Worm (Caenorhabditis elegans) whole organism, L1 larva: ENCODE results near the gene E01G4.6.

ENCODE experiments used
- F16B12.6 ChIP-seq: fragments of 150-350 bp; optimal IDR thresholded peaks from 2 replicates; lab custom pipeline; 2014; ENCODE audit warnings: missing biosample characterization, missing genetic modification characterization
- ceh-82 ChIP-seq, 3 experiments: fragments of 150-350 bp in 1 of 3; sonication (generic microtip) in 2 of 3; optimal IDR thresholded peaks; 2 replicates each; lab custom pipeline; 2014 to 2017; ENCODE audit warnings: missing biosample characterization in 3 of 3, missing genetic modification characterization in 3 of 3
- dpl-1 ChIP-seq, 3 experiments: fragments of 150-350 bp in 2 of 3; sonication (generic microtip) in 1 of 3; optimal IDR thresholded peaks; 2 replicates each; lab custom pipeline; 2014 to 2017; ENCODE audit warnings: missing biosample characterization in 3 of 3, missing genetic modification characterization in 3 of 3, missing genetic modification reagents in 3 of 3
- dsc-1 ChIP-seq: sonication (generic microtip); optimal IDR thresholded peaks from 2 replicates; lab custom pipeline; 2016; ENCODE audit warnings: mild to moderate bottlenecking, missing genetic modification characterization, missing compliant biosample characterization
- fkh-10 ChIP-seq: sonication (generic microtip); optimal IDR thresholded peaks from 2 replicates; lab custom pipeline; 2017; ENCODE audit warnings: missing biosample characterization, missing genetic modification reagents, missing genetic modification characterization
- lsy-2 ChIP-seq, 2 experiments: fragments of 150-350 bp; optimal IDR thresholded peaks; 2 replicates each; lab custom pipeline; 2014; ENCODE audit warnings: missing biosample characterization in 2 of 2, missing genetic modification characterization in 2 of 2
- nhr-11 ChIP-seq: fragments of 150-350 bp; optimal IDR thresholded peaks from 2 replicates; lab custom pipeline; 2014; ENCODE audit warnings: missing biosample characterization, missing genetic modification characterization
- nhr-47 ChIP-seq: sonication (generic microtip); optimal IDR thresholded peaks from 2 replicates; lab custom pipeline; 2016; ENCODE audit warnings: mild to moderate bottlenecking, missing genetic modification characterization, moderate library complexity, missing compliant biosample characterization
- nhr-77 ChIP-seq: fragments of 150-350 bp; optimal IDR thresholded peaks from 2 replicates; lab custom pipeline; 2014; ENCODE audit warnings: missing biosample characterization, missing genetic modification characterization
- nhr-85 ChIP-seq: sonication (generic microtip); peaks from one replicate; lab custom pipeline; 2016; ENCODE audit warnings: missing genetic modification characterization, inconsistent platforms, missing compliant biosample characterization
- rnt-1 ChIP-seq: sonication (generic microtip); optimal IDR thresholded peaks from 2 replicates; lab custom pipeline; 2016; ENCODE audit warnings: mild to moderate bottlenecking, missing genetic modification characterization, moderate library complexity, missing compliant biosample characterization
- zag-1 ChIP-seq: fragments of 150-350 bp; optimal IDR thresholded peaks from 2 replicates; lab custom pipeline; 2014; ENCODE audit warnings: missing biosample characterization, missing genetic modification characterization
- ztf-11 ChIP-seq, 2 experiments: sonication (generic microtip); optimal IDR thresholded peaks; 2 replicates each; lab custom pipeline; 2016 to 2017; ENCODE audit warnings: missing genetic modification characterization in 2 of 2, missing biosample characterization in 1 of 2, missing compliant biosample characterization in 1 of 2

DNA sequence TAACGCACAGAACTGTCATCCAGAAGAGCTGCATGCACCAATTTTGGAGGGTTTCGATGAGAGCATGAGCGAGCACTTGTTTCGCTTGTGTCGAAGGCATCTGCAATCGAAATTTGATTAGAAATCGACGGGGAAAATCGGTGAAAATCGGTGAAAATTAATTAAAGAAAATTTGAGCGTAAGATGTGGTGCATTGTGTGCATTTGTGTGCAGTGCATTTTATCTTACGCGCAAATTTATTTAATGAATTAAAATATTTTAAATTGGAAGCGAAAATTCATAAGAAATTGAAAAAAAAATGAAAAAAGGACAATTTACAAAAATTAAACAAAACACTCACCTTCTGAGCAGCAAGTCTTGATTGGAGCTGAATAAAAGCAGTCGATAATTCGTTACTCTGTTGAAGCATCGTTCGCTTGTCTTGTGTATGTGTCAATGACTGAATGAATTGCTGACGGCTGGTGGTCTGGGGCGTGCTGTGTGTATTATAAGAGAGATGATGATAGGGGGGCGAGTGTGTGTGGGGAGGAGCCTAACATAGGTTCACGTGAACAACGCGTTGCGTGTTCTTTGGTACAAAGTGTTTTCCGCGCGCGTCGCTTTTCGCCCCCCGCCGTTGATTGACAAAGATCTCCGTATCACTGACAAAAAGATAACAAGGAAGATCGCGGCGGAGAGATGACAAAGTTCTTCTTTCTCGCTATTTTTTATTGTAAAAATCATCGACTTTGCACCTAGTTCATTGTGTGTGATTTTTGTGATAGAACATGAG is 20.4 kb upstream of the E01G4.6 start:
- TF ChIP-seq nhr-11 (tag; lab: Kevin White, UChicago): peak; percentile 24
- TF ChIP-seq ceh-82 (tag; optimal IDR thresholded peaks at IDR 0.05; lab: Kevin White, UChicago): peak in 2 of 3 experiments; percentile 24 to 38
- TF ChIP-seq dsc-1 (tag; lab: Kevin White, UChicago): peak; percentile 14
- peak; percentile 47 to 67 for TF ChIP-seq lsy-2 (tag; optimal IDR thresholded peaks at IDR 0.05; lab: Kevin White, UChicago)
- TF ChIP-seq rnt-1 (tag; lab: Kevin White, UChicago): peak; percentile 85
- no peak for TF ChIP-seq zag-1 (tag; lab: Kevin White, UChicago)
- TF ChIP-seq nhr-47 (tag; lab: Kevin White, UChicago): peak; percentile 71
- TF ChIP-seq F16B12.6 (tag; lab: Kevin White, UChicago): peak; percentile 15
- TF ChIP-seq nhr-85 (tag; lab: Kevin White, UChicago): peak; percentile 95
- TF ChIP-seq nhr-77 (tag; lab: Kevin White, UChicago): no peak
- peak; percentile 10 to 45 (median 30) for TF ChIP-seq dpl-1 (GFP tag; optimal IDR thresholded peaks at IDR 0.05; lab: Kevin White, UChicago)
- no peak for TF ChIP-seq fkh-10 (GFP tag; lab: Kevin White, UChicago)
- TF ChIP-seq ztf-11 (tag; optimal IDR thresholded peaks at IDR 0.05; lab: Kevin White, UChicago): no peak
